Fruit fly (Drosophila melanogaster) whole organism, embryonic: ENCODE data around the gene Tusp.

ENCODE experiments used
- Atf-2 ChIP-seq: fragments of 200-800 bp; sonication (Bioruptor generic); optimal IDR thresholded peaks from 2 replicates; lab custom pipeline; 2016; ENCODE audit warnings: missing biosample characterization, missing genetic modification characterization
- CG12744 ChIP-seq: fragments of 200-800 bp; sonication (Bioruptor generic); optimal IDR thresholded peaks from 2 replicates; lab custom pipeline; 2016; ENCODE audit warnings: missing biosample characterization, missing genetic modification characterization
- CG14710 ChIP-seq: fragments of 200-800 bp; sonication (Bioruptor generic); optimal IDR thresholded peaks from 3 replicates; lab custom pipeline; 2019; ENCODE audit warnings: missing biosample characterization, mild to moderate bottlenecking, missing genetic modification characterization, moderate library complexity
- CG16863 ChIP-seq: fragments of 200-800 bp; sonication (Bioruptor generic); optimal IDR thresholded peaks from 3 replicates; lab custom pipeline; 2016; ENCODE audit warnings: missing biosample characterization, missing genetic modification characterization
- CG18011 ChIP-seq: fragments of 200-800 bp; sonication (Bioruptor generic); optimal IDR thresholded peaks from 2 replicates; lab custom pipeline; 2017; ENCODE audit warnings: missing biosample characterization, missing genetic modification characterization, mild to moderate bottlenecking, moderate library complexity, missing genotype
- CG30403 ChIP-seq: fragments of 200-800 bp; sonication (Bioruptor generic); optimal IDR thresholded peaks from 3 replicates; lab custom pipeline; 2016; ENCODE audit warnings: missing biosample characterization, missing genetic modification characterization
- CG31365 ChIP-seq: fragments of 200-800 bp; sonication (Bioruptor generic); optimal IDR thresholded peaks from 2 replicates; lab custom pipeline; 2018; ENCODE audit warnings: missing biosample characterization, mild to moderate bottlenecking, missing genetic modification characterization
- CG31388 ChIP-seq: fragments of 200-800 bp; sonication (Bioruptor generic); optimal IDR thresholded peaks from 2 replicates; lab custom pipeline; 2016; ENCODE audit warnings: missing biosample characterization, missing genetic modification characterization
- CG3163 ChIP-seq: fragments of 200-800 bp; sonication (Bioruptor generic); optimal IDR thresholded peaks from 3 replicates; lab custom pipeline; 2016; ENCODE audit warnings: missing biosample characterization, missing genetic modification characterization
- CG32532 ChIP-seq: fragments of 200-800 bp; sonication (Bioruptor generic); IDR thresholded peaks from 2 replicates; pipeline ENCODE4 v1.3.6; 2022; ENCODE audit warnings: missing biosample characterization, missing genetic modification characterization
- CG43689 ChIP-seq: fragments of 200-800 bp; sonication (Bioruptor generic); IDR thresholded peaks from 2 replicates; pipeline ENCODE4 v1.3.6; 2022; ENCODE audit warnings: missing biosample characterization, missing genetic modification characterization
- CG4707 ChIP-seq: fragments of 200-800 bp; sonication (Bioruptor generic); optimal IDR thresholded peaks from 2 replicates; lab custom pipeline; 2018; ENCODE audit warnings: missing biosample characterization, mild to moderate bottlenecking, missing genetic modification characterization, moderate library complexity
- CG7372 ChIP-seq: fragments of 200-800 bp; sonication (Bioruptor generic); IDR thresholded peaks from 2 replicates; pipeline ENCODE4 v1.3.6; 2022; ENCODE audit warnings: missing biosample characterization, missing genetic modification characterization
- CG8388 ChIP-seq: fragments of 200-800 bp; sonication (Bioruptor generic); optimal IDR thresholded peaks from 2 replicates; lab custom pipeline; 2019; ENCODE audit warnings: missing biosample characterization, mild to moderate bottlenecking, missing genetic modification characterization, moderate library complexity
- CG9797 ChIP-seq: fragments of 200-800 bp; sonication (Bioruptor generic); optimal IDR thresholded peaks from 3 replicates; lab custom pipeline; 2018; ENCODE audit warnings: missing biosample characterization, mild to moderate bottlenecking, missing genetic modification characterization
- CG9932 ChIP-seq: fragments of 200-800 bp; sonication (Bioruptor generic); IDR thresholded peaks from 2 replicates; pipeline ENCODE4 v1.3.6; 2022; ENCODE audit warnings: missing biosample characterization, missing genetic modification characterization
- CHES-1-like ChIP-seq: fragments of 200-800 bp; sonication (Bioruptor generic); optimal IDR thresholded peaks from 2 replicates; lab custom pipeline; 2016; ENCODE audit warnings: missing biosample characterization, missing genetic modification characterization
- Dad ChIP-seq: fragments of 200-800 bp; sonication (Bioruptor generic); optimal IDR thresholded peaks from 3 replicates; lab custom pipeline; 2016; ENCODE audit warnings: missing biosample characterization, missing genetic modification characterization
- Dfd ChIP-seq, 2 experiments: fragments of >200 bp; optimal IDR thresholded peaks; 2 replicates each; lab custom pipeline; 2017; ENCODE audit warnings: missing biosample characterization in 2 of 2, missing genetic modification characterization in 2 of 2
- Gsc ChIP-seq: fragments of 200-800 bp; sonication (Bioruptor generic); IDR thresholded peaks from 2 replicates; pipeline ENCODE4 v1.3.6; 2022; ENCODE audit warnings: missing biosample characterization, missing genetic modification characterization
- HLHmδ ChIP-seq: fragments of 200-800 bp; sonication (Bioruptor generic); optimal IDR thresholded peaks from 2 replicates; lab custom pipeline; 2018; ENCODE audit warnings: missing biosample characterization, mild to moderate bottlenecking, missing genetic modification characterization, moderate library complexity
- Hey ChIP-seq: fragments of 200-800 bp; sonication (Bioruptor generic); optimal IDR thresholded peaks from 3 replicates; lab custom pipeline; 2018; ENCODE audit warnings: missing biosample characterization, mild to moderate bottlenecking, missing genetic modification characterization
- Lhr ChIP-seq: fragments of 200-800 bp; sonication (Bioruptor generic); optimal IDR thresholded peaks from 3 replicates; lab custom pipeline; 2017; ENCODE audit warnings: mild to moderate bottlenecking, missing biosample characterization, missing genetic modification reagents, missing genetic modification characterization
- MBD-R2 ChIP-seq: fragments of 200-800 bp; sonication (Bioruptor generic); IDR thresholded peaks from 2 replicates; pipeline ENCODE4 v1.3.6; 2022; ENCODE audit warnings: missing biosample characterization, missing genetic modification characterization
- Mrtf ChIP-seq: fragments of 200-800 bp; sonication (Bioruptor generic); IDR thresholded peaks from 3 replicates; pipeline ENCODE4 v1.3.6; 2022; ENCODE audit warnings: missing biosample characterization, missing genetic modification characterization
- Nf-YA ChIP-seq: fragments of 200-800 bp; sonication (Bioruptor generic); IDR thresholded peaks from 2 replicates; pipeline ENCODE4 v1.3.6; 2022; ENCODE audit warnings: missing biosample characterization, missing genetic modification characterization
- Oaz ChIP-seq: fragments of 200-800 bp; sonication (Bioruptor generic); IDR thresholded peaks from 2 replicates; pipeline ENCODE4 v1.3.6; 2022; ENCODE audit warnings: missing biosample characterization, missing genetic modification characterization
- Sin3A ChIP-seq: fragments of >200 bp; optimal IDR thresholded peaks from 2 replicates; lab custom pipeline; 2018
- TFAM ChIP-seq: fragments of 200-800 bp; sonication (Bioruptor generic); optimal IDR thresholded peaks from 2 replicates; lab custom pipeline; 2017; ENCODE audit warnings: missing biosample characterization, missing genetic modification characterization, inconsistent platforms
- dati ChIP-seq: fragments of 200-800 bp; sonication (Bioruptor generic); IDR thresholded peaks from 2 replicates; pipeline ENCODE4 v1.3.6; 2022; ENCODE audit warnings: missing biosample characterization, missing genetic modification characterization
- dmrt11E ChIP-seq: fragments of 200-800 bp; sonication (Bioruptor generic); optimal IDR thresholded peaks from 3 replicates; lab custom pipeline; 2018; ENCODE audit warnings: missing biosample characterization, mild to moderate bottlenecking, missing genetic modification characterization, moderate library complexity
- dmrt99B ChIP-seq: fragments of 200-800 bp; sonication (Bioruptor generic); optimal IDR thresholded peaks from 2 replicates; lab custom pipeline; 2018; ENCODE audit warnings: missing biosample characterization, mild to moderate bottlenecking, missing genetic modification characterization, moderate library complexity
- ftz-f1 ChIP-seq: fragments of 200-800 bp; sonication (Bioruptor generic); optimal IDR thresholded peaks from 2 replicates; lab custom pipeline; 2016; ENCODE audit warnings: missing biosample characterization, missing genetic modification characterization
- gsb ChIP-seq: fragments of 200-800 bp; sonication (Bioruptor generic); IDR thresholded peaks from 2 replicates; pipeline ENCODE4 v1.3.6; 2022; ENCODE audit warnings: missing biosample characterization, missing genetic modification characterization
- gt ChIP-seq: fragments of 200-800 bp; sonication (Bioruptor generic); IDR thresholded peaks from 2 replicates; pipeline ENCODE4 v1.3.6; 2022; ENCODE audit warnings: missing biosample characterization, missing genetic modification characterization
- h ChIP-seq: fragments of >200 bp; optimal IDR thresholded peaks from 2 replicates; lab custom pipeline; 2017
- hb ChIP-seq: fragments of 200-800 bp; sonication (Bioruptor generic); IDR thresholded peaks from 3 replicates; pipeline ENCODE4 v1.3.6; 2022; ENCODE audit warnings: missing biosample characterization, missing genetic modification characterization; ENCODE audit not compliant: partially characterized antibody
- insv ChIP-seq, 2 experiments: fragments of 200-800 bp; sonication (Bioruptor generic); optimal IDR thresholded peaks; 3 replicates each; lab custom pipeline; 2016 to 2018; ENCODE audit warnings: missing biosample characterization in 2 of 2, missing genetic modification characterization in 2 of 2
- inv ChIP-seq: fragments of 200-800 bp; sonication (Bioruptor generic); IDR thresholded peaks from 2 replicates; pipeline ENCODE4 v1.3.6; 2022; ENCODE audit warnings: missing biosample characterization, missing genetic modification characterization; ENCODE audit not compliant: partially characterized antibody
- ken ChIP-seq: fragments of 200-800 bp; sonication (Bioruptor generic); IDR thresholded peaks from 3 replicates; pipeline ENCODE4 v1.3.6; 2022; ENCODE audit warnings: missing biosample characterization, missing genetic modification characterization
- lmd ChIP-seq: fragments of 200-800 bp; sonication (Bioruptor generic); IDR thresholded peaks from 2 replicates; pipeline ENCODE4 v1.3.6; 2022; ENCODE audit warnings: missing biosample characterization, missing genetic modification characterization
- lov ChIP-seq, 2 experiments: fragments of 200-800 bp in 1 of 2; fragments of >200 bp in 1 of 2; sonication (Bioruptor generic) in 1 of 2; IDR thresholded peaks in 1 of 2; optimal IDR thresholded peaks in 1 of 2; 2 replicates in 1 of 2; 3 replicates in 1 of 2; pipeline versions ENCODE4 v1.3.6 to Lab custom; 2017 to 2022; ENCODE audit warnings: missing biosample characterization in 1 of 2, missing genetic modification characterization in 1 of 2
- luna ChIP-seq: fragments of 200-800 bp; sonication (Bioruptor generic); optimal IDR thresholded peaks from 2 replicates; lab custom pipeline; 2016; ENCODE audit warnings: missing biosample characterization, missing genetic modification characterization
- phol ChIP-seq: fragments of 200-800 bp; sonication (Bioruptor generic); optimal IDR thresholded peaks from 3 replicates; lab custom pipeline; 2018; ENCODE audit warnings: missing biosample characterization, mild to moderate bottlenecking, missing genetic modification characterization, moderate library complexity
- row ChIP-seq: fragments of 200-800 bp; sonication (Bioruptor generic); IDR thresholded peaks from 3 replicates; pipeline ENCODE4 v1.3.6; 2022; ENCODE audit warnings: missing biosample characterization, missing genetic modification characterization
- scrt ChIP-seq: fragments of 200-800 bp; sonication (Bioruptor generic); optimal IDR thresholded peaks from 2 replicates; lab custom pipeline; 2018; ENCODE audit warnings: missing biosample characterization, mild to moderate bottlenecking, missing genetic modification characterization, moderate library complexity
- sens ChIP-seq: fragments of 200-800 bp; sonication (Bioruptor generic); peaks from one replicate; lab custom pipeline; 2016; ENCODE audit warnings: missing biosample characterization, missing genetic modification characterization
- tgo ChIP-seq: fragments of 200-800 bp; sonication (Bioruptor generic); IDR thresholded peaks from 3 replicates; pipeline ENCODE4 v1.3.6; 2022; ENCODE audit warnings: missing biosample characterization, missing genetic modification characterization
- tll ChIP-seq, 2 experiments: fragments of 200-800 bp in 1 of 2; fragments of >200 bp in 1 of 2; sonication (Bioruptor generic) in 1 of 2; optimal IDR thresholded peaks; 2 replicates each; lab custom pipeline; 2017 to 2019; ENCODE audit warnings: missing biosample characterization in 2 of 2, missing genetic modification characterization in 2 of 2, mild to moderate bottlenecking in 1 of 2, moderate library complexity in 1 of 2
- trem ChIP-seq: fragments of 200-800 bp; optimal IDR thresholded peaks from 3 replicates; lab custom pipeline; 2019; ENCODE audit warnings: missing biosample characterization, mild to moderate bottlenecking, missing genetic modification characterization, moderate library complexity
- trh ChIP-seq: fragments of 200-800 bp; sonication (Bioruptor generic); optimal IDR thresholded peaks from 2 replicates; lab custom pipeline; 2016; ENCODE audit warnings: missing biosample characterization, missing genetic modification characterization

The Tusp gene

DNA sequence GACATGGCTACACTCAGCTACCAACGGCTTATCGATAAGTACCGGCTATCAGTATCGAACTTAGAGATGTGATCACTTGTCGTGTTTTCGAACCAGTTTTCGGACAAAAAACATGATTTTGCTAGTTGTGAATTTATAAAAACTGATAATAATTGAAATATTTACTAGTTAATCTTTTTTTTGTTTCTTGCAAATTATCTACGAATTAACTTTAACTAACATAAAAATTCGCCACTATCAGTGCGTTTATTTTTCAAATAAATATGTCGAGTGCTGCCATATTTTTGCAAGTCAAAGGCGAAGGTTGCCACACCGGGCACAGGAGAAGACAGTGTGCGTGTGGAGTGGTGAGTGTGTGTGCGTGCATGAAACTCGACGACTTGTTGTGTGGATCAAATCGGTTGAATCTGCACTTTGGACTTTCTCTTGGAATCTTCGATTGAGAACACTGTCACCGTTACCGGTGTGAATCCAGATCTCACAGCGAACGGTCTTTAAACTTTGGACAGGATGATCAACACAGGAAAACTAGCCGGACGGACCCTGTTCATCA, 69.6 kb downstream of the Tusp start, which contains the start of gene Hsdl2 (continued):
- no peak for TF ChIP-seq Dfd (GFP tag; optimal IDR thresholded peaks at IDR 0.05; lab: Kevin White, UChicago)
- no peak for TF ChIP-seq insv (GFP tag; optimal IDR thresholded peaks at IDR 0.05; lab: Kevin White, UChicago)
- TF ChIP-seq ken (GFP tag; lab: Robert Waterston, UW), result no peak
- TF ChIP-seq gt (GFP tag; lab: Robert Waterston, UW), result no peak
- TF ChIP-seq lmd (GFP tag; lab: Robert Waterston, UW), result peak; percentile 38; the same call in 1 of the 2 replicates
- TF ChIP-seq lov (optimal IDR thresholded peaks at IDR 0.05; lab: Kevin White, UChicago), result no peak
- no peak for TF ChIP-seq lov (GFP tag; IDR thresholded peaks at IDR 0.05; lab: Robert Waterston, UW)
- TF ChIP-seq CG32532 (GFP tag; lab: Robert Waterston, UW), result peak; percentile 65
- no peak for TF ChIP-seq dati (GFP tag; lab: Robert Waterston, UW)
- TF ChIP-seq MBD-R2 (GFP tag; lab: Robert Waterston, UW), result peak; percentile 61
- TF ChIP-seq h (lab: Kevin White, UChicago), result no peak
- TF ChIP-seq CG9932 (GFP tag; lab: Robert Waterston, UW), result peak; percentile 62
- no peak for TF ChIP-seq CG4707 (GFP tag; lab: Kevin White, UChicago)
- no peak for TF ChIP-seq CG31365 (tag; lab: Kevin White, UChicago)
- TF ChIP-seq tll (GFP tag; optimal IDR thresholded peaks at IDR 0.05; lab: Kevin White, UChicago), result no peak
- no peak; the same call in 1 of the 2 replicates for TF ChIP-seq inv
- TF ChIP-seq trem (tag; lab: Kevin White, UChicago), result peak; percentile 57
- peak; percentile 75 for TF ChIP-seq row (GFP tag; lab: Robert Waterston, UW)
- TF ChIP-seq Lhr, result peak; percentile 68
- TF ChIP-seq dmrt11E, result no peak
- no peak for TF ChIP-seq scrt
- TF ChIP-seq TFAM (GFP tag; lab: Kevin White, UChicago), result no peak
- TF ChIP-seq CG3163, result no peak
- peak; percentile 89 for TF ChIP-seq Sin3A (lab: Kevin White, UChicago)
- no peak for TF ChIP-seq Hey (tag; lab: Kevin White, UChicago)
- no peak for TF ChIP-seq CG18011
- no peak for TF ChIP-seq Mrtf (GFP tag; lab: Robert Waterston, UW)
- TF ChIP-seq luna (GFP tag; lab: Kevin White, UChicago), result no peak
- TF ChIP-seq dmrt99B (tag; lab: Kevin White, UChicago), result no peak
- no peak for TF ChIP-seq trh (GFP tag; lab: Kevin White, UChicago)
- no peak for TF ChIP-seq ftz-f1
- peak; percentile 15 for TF ChIP-seq Dad (GFP tag; lab: Kevin White, UChicago)
- peak; percentile 6 for TF ChIP-seq CG16863 (GFP tag; lab: Kevin White, UChicago)
- no peak for TF ChIP-seq CG8388 (GFP tag; lab: Kevin White, UChicago)
- TF ChIP-seq sens, result peak; percentile 91
- TF ChIP-seq Atf-2 (GFP tag; lab: Kevin White, UChicago), result no peak
- no peak for TF ChIP-seq CG43689
- TF ChIP-seq CHES-1-like (GFP tag; lab: Kevin White, UChicago), result peak; percentile 38
- no peak for TF ChIP-seq CG12744 (GFP tag; lab: Kevin White, UChicago)
- TF ChIP-seq HLHmδ (GFP tag; lab: Kevin White, UChicago), result no peak
- no peak for TF ChIP-seq gsb (GFP tag; lab: Robert Waterston, UW)
- no peak for TF ChIP-seq Nf-YA
- peak; percentile 75 for TF ChIP-seq CG14710
- peak; percentile 37 for TF ChIP-seq CG30403
- TF ChIP-seq Oaz (GFP tag; lab: Robert Waterston, UW), result no peak
- TF ChIP-seq hb (GFP tag; lab: Robert Waterston, UW), result peak; percentile 53; the same call in 1 of the 3 replicates
- peak; percentile 48; the same call in 2 of the 3 replicates for TF ChIP-seq tgo (GFP tag; lab: Robert Waterston, UW)
- peak; percentile 49 for TF ChIP-seq CG9797 (GFP tag; lab: Kevin White, UChicago)
- TF ChIP-seq phol, result peak; percentile 55
- no peak for TF ChIP-seq Gsc (GFP tag; lab: Robert Waterston, UW)
- no peak for TF ChIP-seq CG31388 (GFP tag; lab: Kevin White, UChicago)
- TF ChIP-seq CG7372, result peak; percentile 42; the same call in 1 of the 2 replicates
